Worm (Caenorhabditis elegans) whole organism, L2 larva: ENCODE results near the gene F26G1.3.

Source experiments
- C34F6.9 ChIP-seq: fragments of 150-350 bp; optimal IDR thresholded peaks from 2 replicates; lab custom pipeline; 2014; ENCODE audit warnings: missing biosample characterization, missing genetic modification characterization
- F13H6.1 ChIP-seq: sonication (generic microtip); optimal IDR thresholded peaks from 2 replicates; lab custom pipeline; 2016; ENCODE audit warnings: missing genetic modification characterization, missing compliant biosample characterization
- R02D3.7 ChIP-seq: fragments of 150-350 bp; optimal IDR thresholded peaks from 2 replicates; lab custom pipeline; 2014; ENCODE audit warnings: missing biosample characterization, missing genetic modification characterization
- Y55F3AM.14 ChIP-seq: fragments of 200-800 bp; sonication (Bioruptor generic); optimal IDR thresholded peaks from 2 replicates; lab custom pipeline; 2018; ENCODE audit warnings: mild to moderate bottlenecking, missing genetic modification characterization, missing compliant biosample characterization
- ZK546.5 ChIP-seq: sonication (generic microtip); optimal IDR thresholded peaks from 2 replicates; lab custom pipeline; 2017; ENCODE audit warnings: missing biosample characterization, missing genetic modification characterization
- alr-1 ChIP-seq: fragments of 150-350 bp; optimal IDR thresholded peaks from 2 replicates; lab custom pipeline; 2014; ENCODE audit warnings: missing biosample characterization, missing genetic modification characterization
- aly-2 ChIP-seq: fragments of 150-350 bp; optimal IDR thresholded peaks from 2 replicates; lab custom pipeline; 2014; ENCODE audit warnings: missing biosample characterization, missing genetic modification characterization
- ama-1 ChIP-seq: fragments of 150-350 bp; optimal IDR thresholded peaks from 2 replicates; lab custom pipeline; 2018; ENCODE audit warnings: inconsistent platforms
- blmp-1 ChIP-seq: sonication (generic microtip); optimal IDR thresholded peaks from 2 replicates; lab custom pipeline; 2017; ENCODE audit warnings: missing genetic modification characterization, mild to moderate bottlenecking, missing compliant biosample characterization, antibody characterized with exemption, moderate library complexity; ENCODE audit not compliant: insufficient read depth
- ceh-16 ChIP-seq: fragments of 150-350 bp; optimal IDR thresholded peaks from 2 replicates; lab custom pipeline; 2014; ENCODE audit warnings: missing biosample characterization, missing genetic modification characterization
- ceh-82 ChIP-seq: fragments of 150-350 bp; optimal IDR thresholded peaks from 2 replicates; lab custom pipeline; 2014; ENCODE audit warnings: missing biosample characterization, missing genetic modification characterization
- crh-2 ChIP-seq: sonication (generic microtip); optimal IDR thresholded peaks from 2 replicates; lab custom pipeline; 2017; ENCODE audit warnings: missing biosample characterization, missing genetic modification characterization
- dmd-4 ChIP-seq: sonication (generic microtip); optimal IDR thresholded peaks from 2 replicates; lab custom pipeline; 2017; ENCODE audit warnings: missing biosample characterization, missing genetic modification characterization
- egl-27 ChIP-seq: sonication (generic microtip); optimal IDR thresholded peaks from 3 replicates; lab custom pipeline; 2017; ENCODE audit warnings: missing biosample characterization, missing genetic modification reagents, missing genetic modification characterization
- elt-1 ChIP-seq: fragments of 150-350 bp; optimal IDR thresholded peaks from 2 replicates; lab custom pipeline; 2014; ENCODE audit warnings: missing biosample characterization, missing genetic modification characterization
- elt-3 ChIP-seq: sonication (generic microtip); optimal IDR thresholded peaks from 2 replicates; lab custom pipeline; 2017; ENCODE audit warnings: missing biosample characterization, missing genetic modification characterization
- fos-1 ChIP-seq: fragments of 150-350 bp; optimal IDR thresholded peaks from 2 replicates; lab custom pipeline; 2014; ENCODE audit warnings: missing biosample characterization, missing genetic modification characterization
- gmeb-1 ChIP-seq: fragments of 150-350 bp; optimal IDR thresholded peaks from 2 replicates; lab custom pipeline; 2014; ENCODE audit warnings: missing biosample characterization, missing genetic modification characterization
- lin-11 ChIP-seq: fragments of 150-350 bp; sonication (generic microtip); optimal IDR thresholded peaks from 2 replicates; lab custom pipeline; 2014; ENCODE audit warnings: missing biosample characterization, missing genetic modification characterization, inconsistent platforms, mixed read lengths
- lin-39 ChIP-seq: fragments of 150-350 bp; optimal IDR thresholded peaks from 2 replicates; lab custom pipeline; 2014; ENCODE audit warnings: missing biosample characterization, missing genetic modification reagents, missing genetic modification characterization
- lsy-2 ChIP-seq, 2 experiments: fragments of 150-350 bp in 1 of 2; sonication (generic microtip) in 1 of 2; optimal IDR thresholded peaks; 2 replicates each; lab custom pipeline; 2014 to 2017; ENCODE audit warnings: missing biosample characterization in 2 of 2, missing genetic modification characterization in 2 of 2
- mbf-1 ChIP-seq: sonication (generic microtip); optimal IDR thresholded peaks from 2 replicates; lab custom pipeline; 2017; ENCODE audit warnings: missing biosample characterization, missing genetic modification characterization
- mdl-1 ChIP-seq, 2 experiments: fragments of 150-350 bp in 1 of 2; sonication (generic microtip) in 1 of 2; optimal IDR thresholded peaks; 2 replicates each; lab custom pipeline; 2017; ENCODE audit warnings: missing biosample characterization in 2 of 2, missing genetic modification characterization in 2 of 2
- nhr-10 ChIP-seq: sonication (generic microtip); optimal IDR thresholded peaks from 2 replicates; lab custom pipeline; 2017; ENCODE audit warnings: missing biosample characterization, missing genetic modification characterization
- nhr-11 ChIP-seq: fragments of 150-350 bp; optimal IDR thresholded peaks from 2 replicates; lab custom pipeline; 2014; ENCODE audit warnings: missing biosample characterization, missing genetic modification characterization
- nhr-12 ChIP-seq: fragments of 150-350 bp; optimal IDR thresholded peaks from 2 replicates; lab custom pipeline; 2014; ENCODE audit warnings: missing biosample characterization, missing genetic modification characterization
- nhr-129 ChIP-seq: fragments of 150-350 bp; optimal IDR thresholded peaks from 2 replicates; lab custom pipeline; 2014; ENCODE audit warnings: missing biosample characterization, missing genetic modification characterization
- nhr-21 ChIP-seq: fragments of 150-350 bp; optimal IDR thresholded peaks from 2 replicates; lab custom pipeline; 2014; ENCODE audit warnings: missing biosample characterization, missing genetic modification characterization
- nhr-23 ChIP-seq: fragments of 150-350 bp; optimal IDR thresholded peaks from 2 replicates; lab custom pipeline; 2014; ENCODE audit warnings: missing biosample characterization, missing genetic modification reagents, missing genetic modification characterization
- nhr-237 ChIP-seq: fragments of 150-350 bp; optimal IDR thresholded peaks from 2 replicates; lab custom pipeline; 2014; ENCODE audit warnings: missing biosample characterization, missing genetic modification characterization
- nhr-25 ChIP-seq: fragments of 150-350 bp; sonication (generic microtip); optimal IDR thresholded peaks from 3 replicates; lab custom pipeline; 2014; ENCODE audit warnings: missing biosample characterization, missing genetic modification characterization
- nhr-6 ChIP-seq: fragments of 150-350 bp; optimal IDR thresholded peaks from 2 replicates; lab custom pipeline; 2014; ENCODE audit warnings: missing biosample characterization, missing genetic modification characterization
- nhr-77 ChIP-seq: fragments of 150-350 bp; optimal IDR thresholded peaks from 2 replicates; lab custom pipeline; 2014; ENCODE audit warnings: missing biosample characterization, missing genetic modification characterization
- peb-1 ChIP-seq: fragments of 150-350 bp; optimal IDR thresholded peaks from 2 replicates; lab custom pipeline; 2014; ENCODE audit warnings: missing biosample characterization, missing genetic modification characterization
- sem-4 ChIP-seq: fragments of 150-350 bp; optimal IDR thresholded peaks from 2 replicates; lab custom pipeline; 2014; ENCODE audit warnings: missing biosample characterization, missing genetic modification reagents, missing genetic modification characterization
- skn-1 ChIP-seq: sonication (generic microtip); optimal IDR thresholded peaks from 2 replicates; lab custom pipeline; 2017; ENCODE audit warnings: missing biosample characterization, missing genetic modification characterization
- sma-3 ChIP-seq: sonication (generic microtip); optimal IDR thresholded peaks from 2 replicates; lab custom pipeline; 2016; ENCODE audit warnings: missing genetic modification reagents, missing genetic modification characterization, missing compliant biosample characterization
- sma-9 ChIP-seq, 2 experiments: fragments of 150-350 bp in 1 of 2; sonication (generic microtip) in 1 of 2; optimal IDR thresholded peaks; 2 replicates each; lab custom pipeline; 2014 to 2016; ENCODE audit warnings: missing genetic modification characterization in 2 of 2, mild to moderate bottlenecking in 1 of 2, missing biosample characterization in 1 of 2, missing compliant biosample characterization in 1 of 2, missing genetic modification reagents in 1 of 2, moderate library complexity in 1 of 2
- snpc-4 ChIP-seq: fragments of 150-350 bp; optimal IDR thresholded peaks from 2 replicates; lab custom pipeline; 2014; ENCODE audit warnings: missing biosample characterization, missing genetic modification characterization
- unc-39 ChIP-seq: fragments of 150-350 bp; optimal IDR thresholded peaks from 2 replicates; lab custom pipeline; 2014; ENCODE audit warnings: missing biosample characterization, missing genetic modification characterization
- unc-55 ChIP-seq: fragments of 150-350 bp; sonication (generic microtip); optimal IDR thresholded peaks from 3 replicates; lab custom pipeline; 2014; ENCODE audit warnings: missing biosample characterization, missing genetic modification reagents, missing genetic modification characterization
- unc-62 ChIP-seq: fragments of 150-350 bp; optimal IDR thresholded peaks from 2 replicates; lab custom pipeline; 2014; ENCODE audit warnings: missing biosample characterization, missing genetic modification reagents, missing genetic modification characterization
- zag-1 ChIP-seq: fragments of 150-350 bp; optimal IDR thresholded peaks from 2 replicates; lab custom pipeline; 2014; ENCODE audit warnings: missing biosample characterization, missing genetic modification characterization
- ztf-11 ChIP-seq: sonication (generic microtip); optimal IDR thresholded peaks from 2 replicates; lab custom pipeline; 2017; ENCODE audit warnings: missing biosample characterization, missing genetic modification characterization

F26G1.3 gene

DNA sequence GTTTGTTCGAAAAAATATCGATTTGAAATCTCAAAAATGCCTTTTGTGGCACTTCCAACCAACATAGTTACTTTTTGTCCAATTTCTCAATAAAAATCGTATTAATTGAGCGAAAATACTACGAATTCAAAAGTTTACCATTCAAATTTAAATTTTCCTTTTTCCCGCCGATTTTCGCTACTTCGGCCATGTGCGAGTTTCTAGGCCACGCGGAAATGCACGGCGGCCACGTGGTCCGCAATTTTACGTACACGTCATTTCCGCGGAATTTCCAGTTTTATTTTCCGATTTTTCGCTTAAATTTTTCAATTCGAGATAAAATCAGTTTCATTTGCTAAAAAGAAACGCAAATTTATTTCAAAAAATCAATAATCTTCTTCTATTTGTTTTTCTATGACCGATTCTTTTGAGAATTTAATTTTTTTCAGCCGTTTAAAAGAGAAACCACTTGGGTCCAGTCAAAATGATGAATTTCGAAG lies 18.5 kb upstream of the F26G1.3 start, which contains the start of gene eas-1 (continued):
- peak; percentile 40 for TF ChIP-seq fos-1 (tag; lab: Kevin White, UChicago)
- peak; percentile 87 for TF ChIP-seq sma-9 (GFP tag; optimal IDR thresholded peaks at IDR 0.05; lab: Kevin White, UChicago)
- TF ChIP-seq sma-9 (tag; optimal IDR thresholded peaks at IDR 0.05; lab: Kevin White, UChicago) = no peak
- TF ChIP-seq Y55F3AM.14 = no peak
- TF ChIP-seq nhr-21 (tag; lab: Kevin White, UChicago) = peak; percentile 60

- TF ChIP-seq crh-2 (tag; lab: Kevin White, UChicago) (peak; percentile 19), zag-1 (no peak), ZK546.5 (tag; lab: Kevin White, UChicago) (no peak), lin-11 (tag; lab: Kevin White, UChicago) (no peak), nhr-77 (no peak), fos-1 (tag; lab: Kevin White, UChicago) (peak; percentile 69), skn-1 (tag; lab: Kevin White, UChicago) (no peak), sem-4 (tag; lab: Kevin White, UChicago) (no peak), sma-3 (GFP tag; lab: Kevin White, UChicago) (peak; percentile 11), nhr-129 (no peak), ceh-82 (no peak), lsy-2 (tag; optimal IDR thresholded peaks at IDR 0.05; lab: Kevin White, UChicago) (no peak), C34F6.9 (tag; lab: Kevin White, UChicago) (no peak), nhr-10 (no peak), R02D3.7 (tag; lab: Kevin White, UChicago) (no peak), dmd-4 (no peak), nhr-21 (tag; lab: Kevin White, UChicago) (peak; percentile 28), nhr-12 (tag; lab: Kevin White, UChicago) (no peak), Y55F3AM.14 (no peak), gmeb-1 (tag; lab: Kevin White, UChicago) (peak; percentile 4), elt-1 (tag; lab: Kevin White, UChicago) (no peak), ztf-11 (tag; lab: Kevin White, UChicago) (no peak), nhr-6 (tag; lab: Kevin White, UChicago) (peak; percentile 0), F13H6.1 (no peak), peb-1 (tag; lab: Kevin White, UChicago) (no peak), ceh-16 (tag; lab: Kevin White, UChicago) (no peak), mbf-1 (no peak), egl-27 (tag; lab: Kevin White, UChicago) (no peak)
These were observed 16.9 kb upstream of the F26G1.3 start, which contains the start of gene acs-11 for ce11 chrII:4741527-4742187. Gene acs-11, plus strand, starts transcription at chrII:4742137.

- TF ChIP-seq nhr-129 (peak; percentile 13), sem-4 (tag; lab: Kevin White, UChicago) (no peak), ZK546.5 (tag; lab: Kevin White, UChicago) (no peak), ztf-11 (tag; lab: Kevin White, UChicago) (no peak), elt-3 (no peak), nhr-77 (no peak), nhr-12 (tag; lab: Kevin White, UChicago) (no peak), lsy-2 (tag; optimal IDR thresholded peaks at IDR 0.05; lab: Kevin White, UChicago) (peak in 1 of 2 experiments; percentile 37), nhr-10 (no peak), Y55F3AM.14 (no peak), ceh-16 (tag; lab: Kevin White, UChicago) (no peak), egl-27 (tag; lab: Kevin White, UChicago) (peak; percentile 78), ceh-82 (no peak), mdl-1 (tag; optimal IDR thresholded peaks at IDR 0.05; lab: Kevin White, UChicago) (peak in 1 of 2 experiments; percentile 2), sma-9 (GFP tag; optimal IDR thresholded peaks at IDR 0.05; lab: Kevin White, UChicago) (peak; percentile 96), sma-9 (tag; optimal IDR thresholded peaks at IDR 0.05; lab: Kevin White, UChicago) (peak; percentile 3), nhr-6 (tag; lab: Kevin White, UChicago) (no peak), unc-55 (GFP tag; lab: Kevin White, UChicago) (no peak), nhr-23 (tag; lab: Kevin White, UChicago) (no peak), nhr-25 (peak; percentile 80), unc-39 (tag; lab: Kevin White, UChicago) (no peak), aly-2 (tag; lab: Kevin White, UChicago) (no peak), peb-1 (tag; lab: Kevin White, UChicago) (no peak), dmd-4 (no peak), lin-39 (tag; lab: Kevin White, UChicago) (no peak), R02D3.7 (tag; lab: Kevin White, UChicago) (no peak), crh-2 (tag; lab: Kevin White, UChicago) (peak; percentile 44), gmeb-1 (tag; lab: Kevin White, UChicago) (peak; percentile 33), ama-1 (no peak), blmp-1 (peak; percentile 88), snpc-4 (tag; lab: Kevin White, UChicago) (no peak), alr-1 (tag; lab: Kevin White, UChicago) (no peak), fos-1 (tag; lab: Kevin White, UChicago) (peak; percentile 39), sma-3 (GFP tag; lab: Kevin White, UChicago) (peak; percentile 85), nhr-21 (tag; lab: Kevin White, UChicago) (peak; percentile 90), unc-62 (GFP tag; lab: Kevin White, UChicago) (no peak), skn-1 (tag; lab: Kevin White, UChicago) (no peak), nhr-237 (tag; lab: Kevin White, UChicago) (no peak), C34F6.9 (tag; lab: Kevin White, UChicago) (no peak), lin-11 (tag; lab: Kevin White, UChicago) (no peak), nhr-11 (tag; lab: Kevin White, UChicago) (peak; percentile 43), mbf-1 (no peak)
These were observed 13.3 kb upstream of the F26G1.3 start for ce11 chrII:4745281-4745680.
